Worm (Caenorhabditis elegans) whole organism, L4 larva: ENCODE measurements around the gene C45B11.2.
A peak's percentile ranks its signal among the peaks of the same experiment; 100 is the strongest.

ENCODE experiments used
- ama-1 ChIP-seq: fragments of 150-350 bp; optimal IDR thresholded peaks from 2 replicates; lab custom pipeline; 2014; ENCODE audit warnings: inconsistent platforms, mixed read lengths
- ceh-32 ChIP-seq: sonication (generic microtip); optimal IDR thresholded peaks from 2 replicates; lab custom pipeline; 2016; ENCODE audit warnings: mild to moderate bottlenecking, missing genetic modification characterization, missing compliant biosample characterization; ENCODE audit not compliant: poor library complexity
- ces-1 ChIP-seq: fragments of 150-350 bp; sonication (generic microtip); optimal IDR thresholded peaks from 4 replicates; lab custom pipeline; 2014; ENCODE audit warnings: missing biosample characterization, missing genetic modification reagents, missing genetic modification characterization
- fos-1 ChIP-seq: fragments of 150-350 bp; optimal IDR thresholded peaks from 2 replicates; lab custom pipeline; 2014; ENCODE audit warnings: missing biosample characterization, missing genetic modification characterization
- gei-8 ChIP-seq: fragments of 200-800 bp; sonication (Bioruptor generic); optimal IDR thresholded peaks from 2 replicates; lab custom pipeline; 2018; ENCODE audit warnings: mild to moderate bottlenecking, missing genetic modification characterization, missing compliant biosample characterization
- madf-9 ChIP-seq: fragments of 200-800 bp; sonication (Bioruptor generic); conservative IDR thresholded peaks from 2 replicates; pipeline ENCODE4 v1.3.6; 2022; ENCODE audit warnings: missing genetic modification reagents, missing genetic modification characterization, missing compliant biosample characterization
- nhr-77 ChIP-seq: fragments of 150-350 bp; optimal IDR thresholded peaks from 2 replicates; lab custom pipeline; 2014; ENCODE audit warnings: missing biosample characterization, missing genetic modification characterization
- snpc-1.2 ChIP-seq: fragments of 200-800 bp; sonication (Bioruptor generic); IDR thresholded peaks from 2 replicates; pipeline ENCODE4 v1.3.6; 2022; ENCODE audit warnings: missing genetic modification reagents, missing genetic modification characterization, missing compliant biosample characterization
- tra-1 ChIP-seq: fragments of 200-800 bp; sonication (Bioruptor generic); IDR thresholded peaks from 2 replicates; pipeline ENCODE4 v1.3.6; 2022; ENCODE audit warnings: missing genetic modification reagents, missing genetic modification characterization, missing compliant biosample characterization
- zag-1 ChIP-seq: fragments of 150-350 bp; optimal IDR thresholded peaks from 2 replicates; lab custom pipeline; 2014; ENCODE audit warnings: missing biosample characterization, missing genetic modification characterization
- zip-11 ChIP-seq: fragments of 200-800 bp; sonication (Bioruptor generic); IDR thresholded peaks from 2 replicates; pipeline ENCODE4 v1.3.6; 2022; ENCODE audit warnings: missing genetic modification characterization, missing compliant biosample characterization

DNA sequence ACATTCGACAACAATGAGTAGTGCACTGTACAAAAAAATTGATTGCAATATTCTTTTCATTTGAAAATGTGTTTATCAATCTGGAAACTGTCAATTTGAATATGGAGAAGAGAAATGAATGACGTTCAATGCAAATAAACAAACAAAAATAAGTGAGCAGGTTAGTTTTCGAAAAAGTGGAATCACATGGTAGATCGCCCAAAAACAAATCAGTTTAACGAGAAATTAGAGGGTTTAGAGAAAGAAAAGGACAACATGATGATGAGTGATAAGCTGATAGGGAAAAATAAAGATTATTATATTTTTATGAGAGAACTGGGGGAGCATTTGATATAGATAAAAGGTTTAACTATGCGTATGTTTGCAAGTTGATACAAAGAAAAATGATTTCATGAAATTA lies 26.8 kb downstream of the C45B11.2 start, which contains the start of gene T04C12.8:
- TF ChIP-seq fos-1 (tag; lab: Kevin White, UChicago): no peak
- peak; percentile 61; the same call in 1 of the 2 replicates for TF ChIP-seq tra-1 (GFP tag; lab: Robert Waterston, UW)
- TF ChIP-seq madf-9: no peak
- TF ChIP-seq ama-1 (lab: Kevin White, UChicago): no peak
- no peak for TF ChIP-seq snpc-1.2 (GFP tag; lab: Robert Waterston, UW)
- no peak for TF ChIP-seq zag-1
- TF ChIP-seq nhr-77: peak; percentile 92
- TF ChIP-seq zip-11 (GFP tag; lab: Robert Waterston, UW): no peak
- TF ChIP-seq gei-8 (GFP tag; lab: Kevin White, UChicago): no peak
- TF ChIP-seq ces-1 (GFP tag; lab: Kevin White, UChicago): no peak
- no peak for TF ChIP-seq ceh-32 (tag; lab: Kevin White, UChicago)
